Fruit fly (Drosophila melanogaster) whole organism, embryonic: ENCODE data around the gene Dtg.

ENCODE experiments used
- Atf6 ChIP-seq: fragments of 200-800 bp; sonication (Bioruptor generic); IDR thresholded peaks from 2 replicates; pipeline ENCODE4 v1.3.6; 2022; ENCODE audit warnings: missing biosample characterization, missing genetic modification characterization
- Awh ChIP-seq: fragments of 200-800 bp; sonication (Bioruptor generic); IDR thresholded peaks from 2 replicates; pipeline ENCODE4, ENCODE4 v1.3.6; 2022; ENCODE audit warnings: missing biosample characterization, missing genetic modification characterization
- Bdp1 ChIP-seq: fragments of 200-800 bp; sonication (Bioruptor generic); optimal IDR thresholded peaks from 3 replicates; lab custom pipeline; 2016; ENCODE audit warnings: missing biosample characterization, missing genetic modification characterization
- C15 ChIP-seq: fragments of 200-800 bp; sonication (Bioruptor generic); IDR thresholded peaks from 3 replicates; pipeline ENCODE4 v1.3.6; 2022; ENCODE audit warnings: missing biosample characterization, missing genetic modification characterization
- CG11247 ChIP-seq: fragments of 200-800 bp; sonication (Bioruptor generic); IDR thresholded peaks from 2 replicates; pipeline ENCODE4 v1.3.6; 2022; ENCODE audit warnings: missing biosample characterization, missing genetic modification characterization
- CG13287 ChIP-seq: fragments of 200-800 bp; sonication (Bioruptor generic); IDR thresholded peaks from 2 replicates; pipeline ENCODE4 v1.3.6; 2022; ENCODE audit warnings: missing biosample characterization, missing genetic modification characterization; ENCODE audit not compliant: partially characterized antibody
- CG13424 ChIP-seq: fragments of 200-800 bp; sonication (Bioruptor generic); optimal IDR thresholded peaks from 2 replicates; lab custom pipeline; 2019; ENCODE audit warnings: missing biosample characterization, mild to moderate bottlenecking, missing genetic modification characterization, moderate library complexity
- CG14710 ChIP-seq: fragments of 200-800 bp; sonication (Bioruptor generic); optimal IDR thresholded peaks from 3 replicates; lab custom pipeline; 2019; ENCODE audit warnings: missing biosample characterization, mild to moderate bottlenecking, missing genetic modification characterization, moderate library complexity
- CG14860 ChIP-seq: fragments of 200-800 bp; sonication (Bioruptor generic); IDR thresholded peaks from 3 replicates; pipeline ENCODE4 v1.3.6; 2022; ENCODE audit warnings: missing biosample characterization, missing genetic modification characterization; ENCODE audit not compliant: partially characterized antibody
- CG15011 ChIP-seq: fragments of 200-800 bp; sonication (Bioruptor generic); optimal IDR thresholded peaks from 3 replicates; lab custom pipeline; 2018; ENCODE audit warnings: missing biosample characterization, mild to moderate bottlenecking, missing genetic modification characterization
- CG16813 ChIP-seq: fragments of 200-800 bp; sonication (Bioruptor generic); IDR thresholded peaks from 3 replicates; pipeline ENCODE4 v1.3.6; 2022; ENCODE audit warnings: missing biosample characterization, missing genetic modification characterization; ENCODE audit not compliant: partially characterized antibody
- CG17912 ChIP-seq: fragments of 200-800 bp; sonication (Bioruptor generic); optimal IDR thresholded peaks from 2 replicates; lab custom pipeline; 2018; ENCODE audit warnings: missing biosample characterization, mild to moderate bottlenecking, missing genetic modification characterization
- CG2129 ChIP-seq: fragments of 200-800 bp; sonication (Bioruptor generic); IDR thresholded peaks from 2 replicates; pipeline ENCODE4 v1.3.6; 2022; ENCODE audit warnings: missing biosample characterization, missing genetic modification characterization; ENCODE audit not compliant: partially characterized antibody
- CG32767 ChIP-seq: fragments of 200-800 bp; sonication (Bioruptor generic); IDR thresholded peaks from 2 replicates; pipeline ENCODE4 v1.3.6; 2022; ENCODE audit warnings: missing biosample characterization, missing genetic modification characterization
- CG3407 ChIP-seq: fragments of 200-800 bp; sonication (Bioruptor generic); optimal IDR thresholded peaks from 2 replicates; lab custom pipeline; 2018; ENCODE audit warnings: missing biosample characterization, mild to moderate bottlenecking, missing genetic modification characterization
- CG4424 ChIP-seq: fragments of 200-800 bp; sonication (Bioruptor generic); optimal IDR thresholded peaks from 3 replicates; lab custom pipeline; 2016; ENCODE audit warnings: missing biosample characterization, missing genetic modification characterization
- CG6791 ChIP-seq: fragments of 200-800 bp; sonication (Bioruptor generic); IDR thresholded peaks from 3 replicates; pipeline ENCODE4 v1.3.6; 2022; ENCODE audit warnings: missing biosample characterization, missing genetic modification characterization; ENCODE audit not compliant: partially characterized antibody
- CG7372 ChIP-seq: fragments of 200-800 bp; sonication (Bioruptor generic); IDR thresholded peaks from 2 replicates; pipeline ENCODE4 v1.3.6; 2022; ENCODE audit warnings: missing biosample characterization, missing genetic modification characterization
- CG8924 ChIP-seq: fragments of 200-800 bp; optimal IDR thresholded peaks from 3 replicates; lab custom pipeline; 2019; ENCODE audit warnings: missing biosample characterization, mild to moderate bottlenecking, missing genetic modification characterization, moderate library complexity
- CG9932 ChIP-seq: fragments of 200-800 bp; sonication (Bioruptor generic); IDR thresholded peaks from 2 replicates; pipeline ENCODE4 v1.3.6; 2022; ENCODE audit warnings: missing biosample characterization, missing genetic modification characterization
- Dfd ChIP-seq, 2 experiments: fragments of >200 bp; optimal IDR thresholded peaks; 2 replicates each; lab custom pipeline; 2017; ENCODE audit warnings: missing biosample characterization in 2 of 2, missing genetic modification characterization in 2 of 2
- Eip74EF ChIP-seq, 2 experiments: fragments of 200-800 bp in 1 of 2; fragments of >200 bp in 1 of 2; sonication (Bioruptor generic) in 1 of 2; optimal IDR thresholded peaks; 2 replicates each; lab custom pipeline; 2017 to 2019; ENCODE audit warnings: missing biosample characterization in 2 of 2, missing genetic modification characterization in 2 of 2, mild to moderate bottlenecking in 1 of 2, moderate library complexity in 1 of 2
- HLHmδ ChIP-seq: fragments of 200-800 bp; sonication (Bioruptor generic); optimal IDR thresholded peaks from 2 replicates; lab custom pipeline; 2018; ENCODE audit warnings: missing biosample characterization, mild to moderate bottlenecking, missing genetic modification characterization, moderate library complexity
- HmgD ChIP-seq: fragments of 200-800 bp; sonication (Bioruptor generic); optimal IDR thresholded peaks from 3 replicates; lab custom pipeline; 2016; ENCODE audit warnings: missing biosample characterization, missing genetic modification characterization
- Hmr ChIP-seq: fragments of 200-800 bp; sonication (Bioruptor generic); optimal IDR thresholded peaks from 3 replicates; lab custom pipeline; 2017; ENCODE audit warnings: mild to moderate bottlenecking, missing biosample characterization, missing genetic modification reagents, missing genetic modification characterization
- Hmx ChIP-seq: fragments of 200-800 bp; sonication (Bioruptor generic); optimal IDR thresholded peaks from 2 replicates; lab custom pipeline; 2016; ENCODE audit warnings: missing biosample characterization, missing genetic modification characterization
- Hr78 ChIP-seq, 2 experiments: fragments of 200-800 bp in 1 of 2; fragments of >200 bp in 1 of 2; sonication (Bioruptor generic) in 1 of 2; optimal IDR thresholded peaks; 2 replicates each; lab custom pipeline; 2017 to 2019; ENCODE audit warnings: missing biosample characterization in 2 of 2, missing genetic modification characterization in 2 of 2, mild to moderate bottlenecking in 1 of 2, moderate library complexity in 1 of 2
- NK7.1 ChIP-seq: fragments of 200-800 bp; sonication (Bioruptor generic); optimal IDR thresholded peaks from 3 replicates; lab custom pipeline; 2016; ENCODE audit warnings: missing biosample characterization, missing genetic modification characterization
- Opbp ChIP-seq: fragments of 200-800 bp; sonication (Bioruptor generic); IDR thresholded peaks from 3 replicates; pipeline ENCODE4 v1.3.6; 2022; ENCODE audit warnings: missing biosample characterization, missing genetic modification characterization; ENCODE audit not compliant: partially characterized antibody
- Taf1 ChIP-seq: fragments of 200-800 bp; sonication (Bioruptor generic); IDR thresholded peaks from 2 replicates; pipeline ENCODE4 v1.3.6; 2022; ENCODE audit warnings: missing biosample characterization, missing genetic modification characterization
- az2 ChIP-seq: fragments of 200-800 bp; sonication (Bioruptor generic); optimal IDR thresholded peaks from 3 replicates; lab custom pipeline; 2016; ENCODE audit warnings: missing biosample characterization, missing genetic modification characterization
- bcd ChIP-seq: fragments of 200-800 bp; sonication (Bioruptor generic); optimal IDR thresholded peaks from 2 replicates; lab custom pipeline; 2017; ENCODE audit warnings: missing biosample characterization, mild to moderate bottlenecking, missing genetic modification characterization
- chn ChIP-seq: fragments of 200-800 bp; sonication (Bioruptor generic); optimal IDR thresholded peaks from 2 replicates; lab custom pipeline; 2016; ENCODE audit warnings: missing biosample characterization, missing genetic modification characterization
- ci ChIP-seq: fragments of 200-800 bp; sonication (Bioruptor generic); IDR thresholded peaks from 3 replicates; pipeline ENCODE4 v1.3.6; 2022; ENCODE audit warnings: missing biosample characterization, missing genetic modification characterization
- danr ChIP-seq: fragments of 200-800 bp; sonication (Bioruptor generic); IDR thresholded peaks from 2 replicates; pipeline ENCODE4 v1.3.6; 2022; ENCODE audit warnings: missing biosample characterization, missing genetic modification characterization
- ftz-f1 ChIP-seq: fragments of 200-800 bp; sonication (Bioruptor generic); optimal IDR thresholded peaks from 2 replicates; lab custom pipeline; 2016; ENCODE audit warnings: missing biosample characterization, missing genetic modification characterization
- gcm2 ChIP-seq: fragments of 200-800 bp; sonication (Bioruptor generic); optimal IDR thresholded peaks from 2 replicates; lab custom pipeline; 2016; ENCODE audit warnings: missing biosample characterization, missing genetic modification characterization
- grn ChIP-seq: fragments of 200-800 bp; sonication (Bioruptor generic); optimal IDR thresholded peaks from 3 replicates; lab custom pipeline; 2017; ENCODE audit warnings: missing biosample characterization, missing genetic modification characterization
- gsb-n ChIP-seq: fragments of 200-800 bp; sonication (Bioruptor generic); optimal IDR thresholded peaks from 3 replicates; lab custom pipeline; 2018; ENCODE audit warnings: missing biosample characterization, mild to moderate bottlenecking, missing genetic modification characterization
- hbn ChIP-seq: fragments of 200-800 bp; sonication (Bioruptor generic); IDR thresholded peaks from 2 replicates; pipeline ENCODE4 v1.3.6; 2022; ENCODE audit warnings: missing biosample characterization, missing genetic modification characterization; ENCODE audit not compliant: partially characterized antibody
- ind ChIP-seq: fragments of 200-800 bp; sonication (Bioruptor generic); optimal IDR thresholded peaks from 3 replicates; lab custom pipeline; 2016; ENCODE audit warnings: missing biosample characterization, missing genetic modification characterization
- ken ChIP-seq: fragments of 200-800 bp; sonication (Bioruptor generic); IDR thresholded peaks from 3 replicates; pipeline ENCODE4 v1.3.6; 2022; ENCODE audit warnings: missing biosample characterization, missing genetic modification characterization
- luna ChIP-seq: fragments of 200-800 bp; sonication (Bioruptor generic); optimal IDR thresholded peaks from 2 replicates; lab custom pipeline; 2016; ENCODE audit warnings: missing biosample characterization, missing genetic modification characterization
- oc ChIP-seq: fragments of 200-800 bp; sonication (Bioruptor generic); optimal IDR thresholded peaks from 2 replicates; lab custom pipeline; 2018; ENCODE audit warnings: missing biosample characterization, mild to moderate bottlenecking, missing genetic modification characterization, moderate library complexity
- pan ChIP-seq, 4 experiments: fragments of >200 bp in 3 of 4; fragments of 200-800 bp in 1 of 4; sonication (Bioruptor generic) in 1 of 4; optimal IDR thresholded peaks in 3 of 4; IDR thresholded peaks in 1 of 4; 2 replicates each; pipeline versions ENCODE4 v1.3.6 to Lab custom; 2017 to 2022; ENCODE audit warnings: missing biosample characterization in 2 of 4, missing genetic modification characterization in 2 of 4, mixed read lengths in 1 of 4
- scrt ChIP-seq: fragments of 200-800 bp; sonication (Bioruptor generic); optimal IDR thresholded peaks from 2 replicates; lab custom pipeline; 2018; ENCODE audit warnings: missing biosample characterization, mild to moderate bottlenecking, missing genetic modification characterization, moderate library complexity
- sima ChIP-seq: fragments of 200-800 bp; sonication (Bioruptor generic); optimal IDR thresholded peaks from 2 replicates; lab custom pipeline; 2016; ENCODE audit warnings: missing biosample characterization, missing genetic modification characterization
- slp2 ChIP-seq: fragments of 200-800 bp; sonication (Bioruptor generic); optimal IDR thresholded peaks from 2 replicates; lab custom pipeline; 2016; ENCODE audit warnings: missing biosample characterization, missing genetic modification characterization
- ttk ChIP-seq: fragments of 200-800 bp; sonication (Bioruptor generic); IDR thresholded peaks from 2 replicates; pipeline ENCODE4 v2.1.2; 2022; ENCODE audit warnings: missing biosample characterization, missing genetic modification characterization

Dtg gene

DNA sequence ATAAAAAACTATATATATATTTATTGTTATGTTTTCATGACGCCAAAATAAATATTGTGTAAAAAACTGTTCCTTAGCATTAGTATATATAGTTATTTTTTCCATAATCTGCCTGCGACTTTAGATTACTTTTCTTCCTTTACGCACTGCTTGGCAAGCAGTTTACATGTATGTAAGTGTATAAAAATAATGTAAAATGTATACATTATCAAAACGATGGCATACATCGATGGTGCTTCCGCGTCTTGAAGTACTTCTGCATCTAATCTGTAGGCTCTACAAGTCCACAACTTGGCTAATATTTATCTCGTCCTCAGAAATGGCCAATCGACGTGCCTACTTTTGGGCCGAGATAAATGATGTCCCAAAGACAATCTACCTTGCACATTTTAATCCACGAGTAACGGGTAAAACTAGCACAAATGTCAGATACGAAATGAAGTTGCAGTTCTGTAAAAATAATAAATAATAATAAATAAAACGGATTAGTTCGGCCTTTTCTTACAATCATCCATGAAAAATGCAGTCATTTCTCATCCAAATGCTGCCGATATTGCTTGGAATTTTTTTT, 9.8 kb upstream of the Dtg start, which contains the start of gene CG11608 (continued):
- TF ChIP-seq CG3407 (GFP tag; lab: Kevin White, UChicago) (no peak), CG7372 (GFP tag; lab: Robert Waterston, UW) (no peak), luna (GFP tag; lab: Kevin White, UChicago) (no peak), CG6791 (GFP tag; lab: Robert Waterston, UW) (peak; percentile 71), bcd (no peak), Opbp (peak; percentile 15; the same call in 1 of the 3 replicates), CG14860 (GFP tag; lab: Robert Waterston, UW) (0 out of 3 replicates have a peak, but pooled peaks have one; percentile 33), ttk (GFP tag; lab: Robert Waterston, UW) (no peak), Awh (GFP tag; lab: Robert Waterston, UW) (no peak), Dfd (GFP tag; optimal IDR thresholded peaks at IDR 0.05; lab: Kevin White, UChicago) (peak in 1 of 2 experiments; percentile 27), CG9932 (GFP tag; lab: Robert Waterston, UW) (no peak), Hmx (GFP tag; lab: Kevin White, UChicago) (no peak), Hr78 (GFP tag; optimal IDR thresholded peaks at IDR 0.05; lab: Kevin White, UChicago) (no peak), az2 (no peak), ind (no peak), Taf1 (GFP tag; lab: Robert Waterston, UW) (no peak), gcm2 (GFP tag; lab: Kevin White, UChicago) (no peak), ken (GFP tag; lab: Robert Waterston, UW) (no peak), CG16813 (GFP tag; lab: Robert Waterston, UW) (peak; percentile 34; the same call in 1 of the 3 replicates), slp2 (no peak), ci (GFP tag; lab: Robert Waterston, UW) (no peak), Hmr (GFP tag; lab: Kevin White, UChicago) (no peak), gsb-n (tag; lab: Kevin White, UChicago) (no peak), scrt (no peak), CG32767 (GFP tag; lab: Robert Waterston, UW) (no peak), CG11247 (no peak), grn (GFP tag; lab: Kevin White, UChicago) (no peak), hbn (GFP tag; lab: Robert Waterston, UW) (no peak), CG2129 (GFP tag; lab: Robert Waterston, UW) (no peak), oc (no peak), NK7.1 (GFP tag; lab: Kevin White, UChicago) (no peak), chn (no peak), sima (no peak), CG8924 (no peak), CG15011 (GFP tag; lab: Kevin White, UChicago) (no peak), ftz-f1 (GFP tag; lab: Kevin White, UChicago) (no peak), C15 (GFP tag; lab: Robert Waterston, UW) (no peak), CG14710 (tag; lab: Kevin White, UChicago) (peak; percentile 15), Eip74EF (GFP tag; optimal IDR thresholded peaks at IDR 0.05; lab: Kevin White, UChicago) (peak in 1 of 2 experiments; percentile 42), pan (optimal IDR thresholded peaks at IDR 0.05; lab: Kevin White, UChicago) (no peak), pan (GFP tag; optimal IDR thresholded peaks at IDR 0.05 in 1 of 2, IDR thresholded peaks at IDR 0.05 in 1 of 2) (no peak), danr (GFP tag; lab: Robert Waterston, UW) (no peak), CG13287 (0 out of 2 replicates have a peak, but pooled peaks have one; percentile 12), HLHmδ (GFP tag; lab: Kevin White, UChicago) (no peak), CG4424 (GFP tag; lab: Kevin White, UChicago) (no peak), CG17912 (GFP tag; lab: Kevin White, UChicago) (no peak), Bdp1 (GFP tag; lab: Kevin White, UChicago) (no peak), CG13424 (tag; lab: Kevin White, UChicago) (no peak), Atf6 (GFP tag; lab: Robert Waterston, UW) (no peak), HmgD (GFP tag; lab: Kevin White, UChicago) (no peak)
